Fruit fly (Drosophila melanogaster) whole organism, embryonic: Measurements from ENCODE around the gene CG33631.
A peak's percentile ranks its signal among the peaks of the same experiment; 100 is the strongest.

Experiments used
- CG10431 ChIP-seq: fragments of 200-800 bp; sonication (Bioruptor generic); optimal IDR thresholded peaks from 3 replicates; lab custom pipeline; 2018; ENCODE audit warnings: missing biosample characterization, mild to moderate bottlenecking, missing genetic modification characterization
- CG10462 ChIP-seq: fragments of 200-800 bp; sonication (Bioruptor generic); optimal IDR thresholded peaks from 2 replicates; lab custom pipeline; 2016; ENCODE audit warnings: missing biosample characterization, missing genetic modification characterization
- CG12104 ChIP-seq: fragments of 200-800 bp; sonication (Bioruptor generic); optimal IDR thresholded peaks from 3 replicates; lab custom pipeline; 2016; ENCODE audit warnings: missing biosample characterization, missing genetic modification characterization
- CG13624 ChIP-seq: fragments of 200-800 bp; sonication (Bioruptor generic); optimal IDR thresholded peaks from 2 replicates; lab custom pipeline; 2016; ENCODE audit warnings: missing biosample characterization, missing genetic modification characterization
- CG1602 ChIP-seq: fragments of 200-800 bp; sonication (Bioruptor generic); optimal IDR thresholded peaks from 3 replicates; lab custom pipeline; 2016; ENCODE audit warnings: missing biosample characterization, missing genetic modification characterization
- CG1647 ChIP-seq: fragments of 200-800 bp; sonication (Bioruptor generic); optimal IDR thresholded peaks from 3 replicates; lab custom pipeline; 2016; ENCODE audit warnings: missing biosample characterization, missing genetic modification characterization
- CG17359 ChIP-seq: fragments of 200-800 bp; sonication (Bioruptor generic); optimal IDR thresholded peaks from 3 replicates; lab custom pipeline; 2018; ENCODE audit warnings: missing biosample characterization, mild to moderate bottlenecking, missing genetic modification characterization, moderate library complexity
- CG18011 ChIP-seq: fragments of 200-800 bp; sonication (Bioruptor generic); optimal IDR thresholded peaks from 2 replicates; lab custom pipeline; 2017; ENCODE audit warnings: missing biosample characterization, missing genetic modification characterization, mild to moderate bottlenecking, moderate library complexity, missing genotype
- CG1832 ChIP-seq: fragments of 200-800 bp; sonication (Bioruptor generic); optimal IDR thresholded peaks from 2 replicates; lab custom pipeline; 2017; ENCODE audit warnings: missing biosample characterization, mild to moderate bottlenecking, missing genetic modification characterization, inconsistent platforms
- CG18599 ChIP-seq: fragments of 200-800 bp; sonication (Bioruptor generic); optimal IDR thresholded peaks from 3 replicates; lab custom pipeline; 2017; ENCODE audit warnings: missing biosample characterization, missing genetic modification characterization, mild to moderate bottlenecking, moderate library complexity, missing genetic modification reagents
- CG2202 ChIP-seq: fragments of 200-800 bp; sonication (Bioruptor generic); optimal IDR thresholded peaks from 2 replicates; lab custom pipeline; 2018; ENCODE audit warnings: missing biosample characterization, mild to moderate bottlenecking, missing genetic modification characterization
- CG2875 ChIP-seq: fragments of 200-800 bp; sonication (Bioruptor generic); optimal IDR thresholded peaks from 2 replicates; lab custom pipeline; 2017; ENCODE audit warnings: missing biosample characterization, mild to moderate bottlenecking, missing genetic modification characterization, missing genetic modification reagents
- CG31365 ChIP-seq: fragments of 200-800 bp; sonication (Bioruptor generic); optimal IDR thresholded peaks from 2 replicates; lab custom pipeline; 2018; ENCODE audit warnings: missing biosample characterization, mild to moderate bottlenecking, missing genetic modification characterization
- CG3847 ChIP-seq: fragments of 200-800 bp; sonication (Bioruptor generic); IDR thresholded peaks from 2 replicates; pipeline ENCODE4 v1.3.6; 2022; ENCODE audit warnings: missing biosample characterization, missing genetic modification characterization
- CkIIα-i1 ChIP-seq: fragments of 200-800 bp; sonication (Bioruptor generic); IDR thresholded peaks from 2 replicates; pipeline ENCODE4 v1.3.6; 2022; ENCODE audit warnings: missing biosample characterization, missing genetic modification characterization
- Eip74EF ChIP-seq, 2 experiments: fragments of 200-800 bp in 1 of 2; fragments of >200 bp in 1 of 2; sonication (Bioruptor generic) in 1 of 2; optimal IDR thresholded peaks; 2 replicates each; lab custom pipeline; 2017 to 2019; ENCODE audit warnings: missing biosample characterization in 2 of 2, missing genetic modification characterization in 2 of 2, mild to moderate bottlenecking in 1 of 2, moderate library complexity in 1 of 2
- Fer1 ChIP-seq: fragments of 200-800 bp; sonication (Bioruptor generic); optimal IDR thresholded peaks from 2 replicates; lab custom pipeline; 2017; ENCODE audit warnings: missing biosample characterization, mild to moderate bottlenecking, missing genetic modification characterization
- Gug ChIP-seq: fragments of 200-800 bp; sonication (Bioruptor generic); IDR thresholded peaks from 4 replicates; pipeline ENCODE4 v1.3.6; 2022; ENCODE audit warnings: missing biosample characterization, missing genetic modification characterization
- HLH3B ChIP-seq: fragments of 200-800 bp; sonication (Bioruptor generic); IDR thresholded peaks from 2 replicates; pipeline ENCODE4 v1.3.6; 2022; ENCODE audit warnings: missing biosample characterization, missing genetic modification characterization
- Mrtf ChIP-seq: fragments of 200-800 bp; sonication (Bioruptor generic); IDR thresholded peaks from 3 replicates; pipeline ENCODE4 v1.3.6; 2022; ENCODE audit warnings: missing biosample characterization, missing genetic modification characterization
- Oaz ChIP-seq: fragments of 200-800 bp; sonication (Bioruptor generic); IDR thresholded peaks from 2 replicates; pipeline ENCODE4 v1.3.6; 2022; ENCODE audit warnings: missing biosample characterization, missing genetic modification characterization
- Opbp ChIP-seq: fragments of 200-800 bp; sonication (Bioruptor generic); IDR thresholded peaks from 3 replicates; pipeline ENCODE4 v1.3.6; 2022; ENCODE audit warnings: missing biosample characterization, missing genetic modification characterization; ENCODE audit not compliant: partially characterized antibody
- Trl ChIP-seq, 3 experiments: fragments of >200 bp in 2 of 3; fragments of 200-800 bp in 1 of 3; sonication (Bioruptor generic) in 1 of 3; optimal IDR thresholded peaks; 2 replicates in 1 of 3; 3 replicates in 2 of 3; lab custom pipeline; 2016 to 2017; ENCODE audit warnings: missing biosample characterization in 1 of 3, missing genetic modification characterization in 1 of 3
- ac ChIP-seq: fragments of 200-800 bp; sonication (Bioruptor generic); optimal IDR thresholded peaks from 3 replicates; lab custom pipeline; 2017; ENCODE audit warnings: missing biosample characterization, mild to moderate bottlenecking, missing genetic modification characterization
- ato ChIP-seq: fragments of 200-800 bp; sonication (Bioruptor generic); IDR thresholded peaks from 2 replicates; pipeline ENCODE4 v1.3.6; 2022; ENCODE audit warnings: missing biosample characterization, missing genetic modification characterization; ENCODE audit not compliant: partially characterized antibody
- cad ChIP-seq: fragments of >200 bp; optimal IDR thresholded peaks from 2 replicates; lab custom pipeline; 2017; ENCODE audit warnings: missing biosample characterization, missing genetic modification characterization
- croc ChIP-seq: fragments of 200-800 bp; sonication (Bioruptor generic); conservative IDR thresholded peaks from 3 replicates; pipeline ENCODE4 v1.3.6; 2022; ENCODE audit warnings: missing biosample characterization, missing genetic modification characterization
- exex ChIP-seq: fragments of 200-800 bp; sonication (Bioruptor generic); optimal IDR thresholded peaks from 4 replicates; lab custom pipeline; 2018; ENCODE audit warnings: missing biosample characterization, mild to moderate bottlenecking, missing genetic modification characterization, moderate library complexity
- eyg ChIP-seq: fragments of 200-800 bp; sonication (Bioruptor generic); optimal IDR thresholded peaks from 3 replicates; lab custom pipeline; 2016; ENCODE audit warnings: missing biosample characterization, missing genetic modification characterization
- fd3F ChIP-seq: fragments of 200-800 bp; sonication (Bioruptor generic); optimal IDR thresholded peaks from 2 replicates; lab custom pipeline; 2018; ENCODE audit warnings: missing biosample characterization, mild to moderate bottlenecking, missing genetic modification characterization, moderate library complexity
- fd64A ChIP-seq: fragments of 200-800 bp; sonication (Bioruptor generic); optimal IDR thresholded peaks from 3 replicates; lab custom pipeline; 2018; ENCODE audit warnings: missing biosample characterization, mild to moderate bottlenecking, missing genetic modification characterization
- gfzf ChIP-seq: fragments of 200-800 bp; sonication (Bioruptor generic); optimal IDR thresholded peaks from 2 replicates; lab custom pipeline; 2016; ENCODE audit warnings: missing biosample characterization, mild to moderate bottlenecking, missing genetic modification characterization, moderate library complexity
- ham ChIP-seq: fragments of 200-800 bp; sonication (Bioruptor generic); IDR thresholded peaks from 2 replicates; pipeline ENCODE4 v1.3.6; 2022; ENCODE audit warnings: missing biosample characterization, missing genetic modification characterization
- hb ChIP-seq: fragments of 200-800 bp; sonication (Bioruptor generic); IDR thresholded peaks from 3 replicates; pipeline ENCODE4 v1.3.6; 2022; ENCODE audit warnings: missing biosample characterization, missing genetic modification characterization; ENCODE audit not compliant: partially characterized antibody
- lola ChIP-seq, 3 experiments: fragments of >200 bp in 2 of 3; fragments of 200-800 bp in 1 of 3; sonication (Bioruptor generic) in 1 of 3; optimal IDR thresholded peaks; 2 replicates each; lab custom pipeline; 2017 to 2019; ENCODE audit warnings: missing biosample characterization in 3 of 3, missing genetic modification characterization in 3 of 3, mild to moderate bottlenecking in 1 of 3, moderate library complexity in 1 of 3
- luna ChIP-seq: fragments of 200-800 bp; sonication (Bioruptor generic); optimal IDR thresholded peaks from 2 replicates; lab custom pipeline; 2016; ENCODE audit warnings: missing biosample characterization, missing genetic modification characterization
- mam ChIP-seq: fragments of 200-800 bp; sonication (Bioruptor generic); optimal IDR thresholded peaks from 3 replicates; lab custom pipeline; 2016; ENCODE audit warnings: missing biosample characterization, missing genetic modification characterization
- mld ChIP-seq: fragments of 200-800 bp; sonication (Bioruptor generic); IDR thresholded peaks from 3 replicates; pipeline ENCODE4 v1.3.6; 2022; ENCODE audit warnings: missing biosample characterization, missing genetic modification characterization; ENCODE audit not compliant: partially characterized antibody
- odd ChIP-seq: fragments of 200-800 bp; sonication (Bioruptor generic); optimal IDR thresholded peaks from 2 replicates; lab custom pipeline; 2017; ENCODE audit warnings: missing biosample characterization, mild to moderate bottlenecking, missing genetic modification characterization
- onecut ChIP-seq: fragments of 200-800 bp; sonication (Bioruptor generic); IDR thresholded peaks from 2 replicates; pipeline ENCODE4 v1.3.6; 2022; ENCODE audit warnings: missing biosample characterization, missing genetic modification characterization
- org-1 ChIP-seq: fragments of 200-800 bp; sonication (Bioruptor generic); optimal IDR thresholded peaks from 2 replicates; lab custom pipeline; 2017; ENCODE audit warnings: missing biosample characterization, missing genetic modification characterization
- p53 ChIP-seq: fragments of 200-800 bp; sonication (Bioruptor generic); optimal IDR thresholded peaks from 2 replicates; lab custom pipeline; 2016; ENCODE audit warnings: missing biosample characterization, missing genetic modification characterization
- pum ChIP-seq: fragments of 200-800 bp; sonication (Bioruptor generic); optimal IDR thresholded peaks from 2 replicates; lab custom pipeline; 2016; ENCODE audit warnings: missing biosample characterization, missing genetic modification characterization
- sc ChIP-seq, 3 experiments: fragments of >200 bp in 2 of 3; fragments of 200-800 bp in 1 of 3; sonication (Bioruptor generic) in 1 of 3; optimal IDR thresholded peaks; 2 replicates in 2 of 3; 3 replicates in 1 of 3; lab custom pipeline; 2017; ENCODE audit warnings: mild to moderate bottlenecking in 1 of 3, missing biosample characterization in 1 of 3, missing genetic modification characterization in 1 of 3, missing genetic modification reagents in 1 of 3
- stwl ChIP-seq: fragments of 200-800 bp; sonication (Bioruptor generic); optimal IDR thresholded peaks from 3 replicates; lab custom pipeline; 2018; ENCODE audit warnings: missing biosample characterization, mild to moderate bottlenecking, missing genetic modification characterization, moderate library complexity
- trh ChIP-seq: fragments of 200-800 bp; sonication (Bioruptor generic); optimal IDR thresholded peaks from 2 replicates; lab custom pipeline; 2016; ENCODE audit warnings: missing biosample characterization, missing genetic modification characterization
- twi ChIP-seq: fragments of 200-800 bp; optimal IDR thresholded peaks from 2 replicates; lab custom pipeline; 2019; ENCODE audit warnings: missing biosample characterization, mild to moderate bottlenecking, missing genetic modification characterization, moderate library complexity

CG33631 gene

DNA sequence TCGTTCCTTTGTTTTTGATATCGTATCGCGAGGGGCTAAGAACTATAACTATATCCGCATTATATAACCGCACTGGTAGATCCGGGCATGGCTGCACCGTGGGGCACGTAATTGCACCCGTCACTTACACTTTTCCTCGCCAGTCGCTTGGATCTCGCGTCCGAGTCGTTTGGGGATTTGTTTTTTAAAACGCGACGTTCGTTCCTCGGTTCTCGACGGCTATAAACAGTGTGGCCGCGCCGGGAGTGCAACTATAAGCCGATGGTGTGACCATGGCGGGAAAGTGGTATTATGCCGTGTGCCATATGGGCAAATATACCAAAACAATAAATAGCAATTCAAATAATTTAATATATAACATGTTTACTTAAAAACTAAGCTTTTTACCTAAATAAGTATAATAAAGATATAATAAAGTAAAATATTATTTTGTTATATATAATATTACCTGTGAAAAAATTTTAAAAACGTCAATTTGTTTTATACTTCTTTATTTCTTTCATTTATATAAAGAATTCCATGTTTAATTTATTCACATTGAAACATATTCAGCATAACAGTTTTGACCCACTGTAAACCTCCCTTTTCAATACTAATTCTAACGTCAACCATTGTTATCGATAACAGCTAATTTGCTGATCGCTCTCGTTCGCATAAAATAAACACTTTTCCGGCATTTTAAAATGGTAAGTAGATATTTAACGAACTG, 21.0 kb upstream of the CG33631 start, which contains the start of the genes Mical and CG3909 (continued):
- TF ChIP-seq CG1832 (GFP tag; lab: Kevin White, UChicago) (no peak), p53 (GFP tag; lab: Kevin White, UChicago) (no peak), fd3F (peak; percentile 82), twi (tag; lab: Kevin White, UChicago) (peak; percentile 70), CG10462 (GFP tag; lab: Kevin White, UChicago) (peak; percentile 59), hb (GFP tag; lab: Robert Waterston, UW) (peak; percentile 56; the same call in 1 of the 3 replicates), mam (GFP tag; lab: Kevin White, UChicago) (peak; percentile 65), Mrtf (GFP tag; lab: Robert Waterston, UW) (peak; percentile 78; the same call in 2 of the 3 replicates), cad (no peak), Trl (optimal IDR thresholded peaks at IDR 0.05; lab: Kevin White, UChicago) (no peak), Trl (GFP tag; optimal IDR thresholded peaks at IDR 0.05; lab: Kevin White, UChicago) (peak; percentile 58), luna (no peak), CG17359 (peak; percentile 88), croc (GFP tag; lab: Robert Waterston, UW) (peak; percentile 53), ato (GFP tag; lab: Robert Waterston, UW) (peak; percentile 70), pum (GFP tag; lab: Kevin White, UChicago) (no peak), gfzf (GFP tag; lab: Kevin White, UChicago) (peak; percentile 81), ham (GFP tag; lab: Robert Waterston, UW) (peak; percentile 46; the same call in 1 of the 2 replicates), ac (GFP tag; lab: Kevin White, UChicago) (no peak), Oaz (peak; percentile 76), CG12104 (GFP tag; lab: Kevin White, UChicago) (peak; percentile 80), exex (tag; lab: Kevin White, UChicago) (peak; percentile 76), CG2875 (peak; percentile 52), Fer1 (GFP tag; lab: Kevin White, UChicago) (peak; percentile 79), trh (GFP tag; lab: Kevin White, UChicago) (peak; percentile 2), odd (peak; percentile 28), Gug (peak; percentile 77; the same call in 3 of the 4 replicates), mld (no peak), CG1647 (GFP tag; lab: Kevin White, UChicago) (no peak), sc (optimal IDR thresholded peaks at IDR 0.05; lab: Kevin White, UChicago) (no peak), sc (GFP tag; optimal IDR thresholded peaks at IDR 0.05; lab: Kevin White, UChicago) (peak; percentile 49), CG13624 (peak; percentile 27), CkIIα-i1 (no peak), HLH3B (GFP tag; lab: Robert Waterston, UW) (peak; percentile 92), Eip74EF (GFP tag; optimal IDR thresholded peaks at IDR 0.05; lab: Kevin White, UChicago) (peak in 1 of 2 experiments; percentile 66), CG18011 (GFP tag; lab: Kevin White, UChicago) (no peak), CG1602 (GFP tag; lab: Kevin White, UChicago) (peak; percentile 83), stwl (tag; lab: Kevin White, UChicago) (peak; percentile 61), CG10431 (GFP tag; lab: Kevin White, UChicago) (no peak), CG18599 (GFP tag; lab: Kevin White, UChicago) (peak; percentile 85), org-1 (GFP tag; lab: Kevin White, UChicago) (peak; percentile 16), lola (GFP tag; optimal IDR thresholded peaks at IDR 0.05; lab: Kevin White, UChicago) (peak in 1 of 3 experiments; percentile 84), CG31365 (tag; lab: Kevin White, UChicago) (peak; percentile 4), onecut (GFP tag; lab: Robert Waterston, UW) (peak; percentile 51), fd64A (GFP tag; lab: Kevin White, UChicago) (peak; percentile 4), CG3847 (peak; percentile 86), Opbp (no peak; the same call in 1 of the 3 replicates), eyg (GFP tag; lab: Kevin White, UChicago) (peak; percentile 29), CG2202 (tag; lab: Kevin White, UChicago) (peak; percentile 13)
